Fruit fly (Drosophila melanogaster) whole organism, embryonic: ENCODE measurements around the gene rasp.

Experiments
- CG11093 ChIP-seq: fragments of 200-800 bp; sonication (Bioruptor generic); IDR thresholded peaks from 3 replicates; pipeline ENCODE4 v1.3.6; 2022; ENCODE audit warnings: missing biosample characterization, missing genetic modification characterization
- CG11504 ChIP-seq: fragments of 200-800 bp; sonication (Bioruptor generic); optimal IDR thresholded peaks from 3 replicates; lab custom pipeline; 2019; ENCODE audit warnings: missing biosample characterization, mild to moderate bottlenecking, missing genetic modification characterization, moderate library complexity
- CG12071 ChIP-seq: fragments of 200-800 bp; sonication (Bioruptor generic); optimal IDR thresholded peaks from 3 replicates; lab custom pipeline; 2018; ENCODE audit warnings: missing biosample characterization, mild to moderate bottlenecking, missing genetic modification characterization
- CG12659 ChIP-seq: fragments of 200-800 bp; sonication (Bioruptor generic); optimal IDR thresholded peaks from 3 replicates; lab custom pipeline; 2017; ENCODE audit warnings: mild to moderate bottlenecking, missing biosample characterization, missing genetic modification reagents, missing genetic modification characterization
- CG12769 ChIP-seq: fragments of 200-800 bp; sonication (Bioruptor generic); optimal IDR thresholded peaks from 2 replicates; lab custom pipeline; 2019; ENCODE audit warnings: missing biosample characterization, mild to moderate bottlenecking, missing genetic modification characterization, moderate library complexity
- CG12942 ChIP-seq: fragments of 200-800 bp; sonication (Bioruptor generic); optimal IDR thresholded peaks from 3 replicates; lab custom pipeline; 2016; ENCODE audit warnings: missing biosample characterization, missing genetic modification characterization
- CG13775 ChIP-seq: fragments of 200-800 bp; sonication (Bioruptor generic); optimal IDR thresholded peaks from 3 replicates; lab custom pipeline; 2017; ENCODE audit warnings: missing biosample characterization, mild to moderate bottlenecking, missing genetic modification characterization
- CG14441 ChIP-seq: fragments of 200-800 bp; sonication (Bioruptor generic); IDR thresholded peaks from 2 replicates; pipeline ENCODE4 v1.3.6; 2022; ENCODE audit warnings: missing biosample characterization, missing genetic modification characterization
- CG14710 ChIP-seq: fragments of 200-800 bp; sonication (Bioruptor generic); optimal IDR thresholded peaks from 3 replicates; lab custom pipeline; 2019; ENCODE audit warnings: missing biosample characterization, mild to moderate bottlenecking, missing genetic modification characterization, moderate library complexity
- CG14860 ChIP-seq: fragments of 200-800 bp; sonication (Bioruptor generic); IDR thresholded peaks from 3 replicates; pipeline ENCODE4 v1.3.6; 2022; ENCODE audit warnings: missing biosample characterization, missing genetic modification characterization; ENCODE audit not compliant: partially characterized antibody
- CG15479 ChIP-seq: fragments of 200-800 bp; sonication (Bioruptor generic); optimal IDR thresholded peaks from 3 replicates; lab custom pipeline; 2019; ENCODE audit warnings: missing biosample characterization, mild to moderate bottlenecking, missing genetic modification characterization, moderate library complexity
- CG15514 ChIP-seq: fragments of 200-800 bp; sonication (Bioruptor generic); optimal IDR thresholded peaks from 3 replicates; lab custom pipeline; 2017; ENCODE audit warnings: missing biosample characterization, missing genetic modification characterization, mild to moderate bottlenecking, moderate library complexity, missing genetic modification reagents
- CG17328 ChIP-seq: fragments of 200-800 bp; sonication (Bioruptor generic); IDR thresholded peaks from 2 replicates; pipeline ENCODE4 v1.3.6; 2022; ENCODE audit warnings: missing biosample characterization, missing genetic modification characterization
- CG17361 ChIP-seq: fragments of 200-800 bp; sonication (Bioruptor generic); IDR thresholded peaks from 3 replicates; pipeline ENCODE4 v1.3.6; 2022; ENCODE audit warnings: missing biosample characterization, missing genetic modification characterization
- CG18476 ChIP-seq: fragments of 200-800 bp; sonication (Bioruptor generic); optimal IDR thresholded peaks from 2 replicates; lab custom pipeline; 2016; ENCODE audit warnings: missing biosample characterization, mild to moderate bottlenecking, missing genetic modification characterization
- CG2129 ChIP-seq: fragments of 200-800 bp; sonication (Bioruptor generic); IDR thresholded peaks from 2 replicates; pipeline ENCODE4 v1.3.6; 2022; ENCODE audit warnings: missing biosample characterization, missing genetic modification characterization; ENCODE audit not compliant: partially characterized antibody
- CG32532 ChIP-seq: fragments of 200-800 bp; sonication (Bioruptor generic); IDR thresholded peaks from 2 replicates; pipeline ENCODE4 v1.3.6; 2022; ENCODE audit warnings: missing biosample characterization, missing genetic modification characterization
- CG43689 ChIP-seq: fragments of 200-800 bp; sonication (Bioruptor generic); IDR thresholded peaks from 2 replicates; pipeline ENCODE4 v1.3.6; 2022; ENCODE audit warnings: missing biosample characterization, missing genetic modification characterization
- CG5953 ChIP-seq: fragments of 200-800 bp; sonication (Bioruptor generic); IDR thresholded peaks from 2 replicates; pipeline ENCODE4 v1.3.6; 2022; ENCODE audit warnings: missing biosample characterization, missing genetic modification characterization
- CG6254 ChIP-seq: fragments of 200-800 bp; sonication (Bioruptor generic); optimal IDR thresholded peaks from 3 replicates; lab custom pipeline; 2017; ENCODE audit warnings: mild to moderate bottlenecking, missing biosample characterization, missing genetic modification reagents, missing genetic modification characterization
- CG6813 ChIP-seq: fragments of 200-800 bp; sonication (Bioruptor generic); optimal IDR thresholded peaks from 2 replicates; lab custom pipeline; 2017; ENCODE audit warnings: missing biosample characterization, missing genetic modification characterization, mild to moderate bottlenecking, moderate library complexity, missing genetic modification reagents
- CG8089 ChIP-seq: fragments of 200-800 bp; sonication (Bioruptor generic); optimal IDR thresholded peaks from 3 replicates; lab custom pipeline; 2016; ENCODE audit warnings: missing biosample characterization, missing genetic modification characterization
- CG9797 ChIP-seq: fragments of 200-800 bp; sonication (Bioruptor generic); optimal IDR thresholded peaks from 3 replicates; lab custom pipeline; 2018; ENCODE audit warnings: missing biosample characterization, mild to moderate bottlenecking, missing genetic modification characterization
- Dbx ChIP-seq: fragments of 200-800 bp; sonication (Bioruptor generic); IDR thresholded peaks from 3 replicates; pipeline ENCODE4 v1.3.6; 2022; ENCODE audit warnings: missing biosample characterization, missing genetic modification characterization
- Dll ChIP-seq: fragments of 200-800 bp; sonication (Bioruptor generic); IDR thresholded peaks from 4 replicates; pipeline ENCODE4 v1.3.6; 2022; ENCODE audit warnings: missing biosample characterization, missing genetic modification characterization; ENCODE audit not compliant: partially characterized antibody
- Dp ChIP-seq: fragments of 200-800 bp; sonication (Bioruptor generic); optimal IDR thresholded peaks from 2 replicates; lab custom pipeline; 2018; ENCODE audit warnings: missing biosample characterization, mild to moderate bottlenecking, missing genetic modification characterization, moderate library complexity
- Drgx ChIP-seq: fragments of 200-800 bp; sonication (Bioruptor generic); IDR thresholded peaks from 2 replicates; pipeline ENCODE4 v1.3.6; 2022; ENCODE audit warnings: missing biosample characterization, missing genetic modification characterization
- Hr78 ChIP-seq, 2 experiments: fragments of 200-800 bp in 1 of 2; fragments of >200 bp in 1 of 2; sonication (Bioruptor generic) in 1 of 2; optimal IDR thresholded peaks; 2 replicates each; lab custom pipeline; 2017 to 2019; ENCODE audit warnings: missing biosample characterization in 2 of 2, missing genetic modification characterization in 2 of 2, mild to moderate bottlenecking in 1 of 2, moderate library complexity in 1 of 2
- Jarid2 ChIP-seq: fragments of 200-800 bp; sonication (Bioruptor generic); optimal IDR thresholded peaks from 3 replicates; lab custom pipeline; 2017; ENCODE audit warnings: mild to moderate bottlenecking, missing biosample characterization, missing genetic modification reagents, missing genetic modification characterization
- MBD-R2 ChIP-seq: fragments of 200-800 bp; sonication (Bioruptor generic); IDR thresholded peaks from 2 replicates; pipeline ENCODE4 v1.3.6; 2022; ENCODE audit warnings: missing biosample characterization, missing genetic modification characterization
- Side ChIP-seq: fragments of 200-800 bp; sonication (Bioruptor generic); optimal IDR thresholded peaks from 2 replicates; lab custom pipeline; 2016; ENCODE audit warnings: missing biosample characterization, missing genetic modification characterization
- amos ChIP-seq: fragments of 200-800 bp; sonication (Bioruptor generic); IDR thresholded peaks from 2 replicates; pipeline ENCODE4 v1.3.6; 2022; ENCODE audit warnings: missing biosample characterization, missing genetic modification characterization; ENCODE audit not compliant: partially characterized antibody
- chinmo ChIP-seq: fragments of 200-800 bp; sonication (Bioruptor generic); IDR thresholded peaks from 4 replicates; pipeline ENCODE4 v1.3.6; 2022; ENCODE audit warnings: missing biosample characterization, missing genetic modification characterization; ENCODE audit not compliant: partially characterized antibody
- ci ChIP-seq: fragments of 200-800 bp; sonication (Bioruptor generic); IDR thresholded peaks from 3 replicates; pipeline ENCODE4 v1.3.6; 2022; ENCODE audit warnings: missing biosample characterization, missing genetic modification characterization
- crp ChIP-seq, 2 experiments: fragments of 200-800 bp; sonication (Bioruptor generic); optimal IDR thresholded peaks; 2 replicates in 1 of 2; 3 replicates in 1 of 2; lab custom pipeline; 2017; ENCODE audit warnings: missing biosample characterization in 2 of 2, missing genetic modification characterization in 2 of 2, mild to moderate bottlenecking in 1 of 2, moderate library complexity in 1 of 2
- dimm ChIP-seq: fragments of 200-800 bp; sonication (Bioruptor generic); IDR thresholded peaks from 2 replicates; pipeline ENCODE4 v1.3.6; 2022; ENCODE audit warnings: missing biosample characterization, missing genetic modification characterization
- disco-r ChIP-seq: fragments of 200-800 bp; sonication (Bioruptor generic); optimal IDR thresholded peaks from 2 replicates; lab custom pipeline; 2016; ENCODE audit warnings: missing biosample characterization, missing genetic modification characterization
- gro ChIP-seq: fragments of 200-800 bp; sonication (Bioruptor generic); optimal IDR thresholded peaks from 2 replicates; lab custom pipeline; 2016; ENCODE audit warnings: missing biosample characterization, missing genetic modification characterization
- gsb ChIP-seq: fragments of 200-800 bp; sonication (Bioruptor generic); IDR thresholded peaks from 2 replicates; pipeline ENCODE4 v1.3.6; 2022; ENCODE audit warnings: missing biosample characterization, missing genetic modification characterization
- hkb ChIP-seq, 2 experiments: fragments of 200-800 bp in 1 of 2; fragments of >200 bp in 1 of 2; sonication (Bioruptor generic) in 1 of 2; IDR thresholded peaks in 1 of 2; optimal IDR thresholded peaks in 1 of 2; 2 replicates each; pipeline versions ENCODE4 v1.3.6 to Lab custom; 2017 to 2022; ENCODE audit warnings: missing biosample characterization in 1 of 2, missing genetic modification characterization in 1 of 2
- insv ChIP-seq, 2 experiments: fragments of 200-800 bp; sonication (Bioruptor generic); optimal IDR thresholded peaks; 3 replicates each; lab custom pipeline; 2016 to 2018; ENCODE audit warnings: missing biosample characterization in 2 of 2, missing genetic modification characterization in 2 of 2
- scrt ChIP-seq: fragments of 200-800 bp; sonication (Bioruptor generic); optimal IDR thresholded peaks from 2 replicates; lab custom pipeline; 2018; ENCODE audit warnings: missing biosample characterization, mild to moderate bottlenecking, missing genetic modification characterization, moderate library complexity
- sens-2 ChIP-seq: fragments of 200-800 bp; sonication (Bioruptor generic); IDR thresholded peaks from 2 replicates; pipeline ENCODE4 v1.3.6; 2022; ENCODE audit warnings: missing biosample characterization, missing genetic modification characterization
- slou ChIP-seq: fragments of 200-800 bp; sonication (Bioruptor generic); optimal IDR thresholded peaks from 3 replicates; lab custom pipeline; 2016; ENCODE audit warnings: missing biosample characterization, missing genetic modification characterization
- tap ChIP-seq: fragments of 200-800 bp; optimal IDR thresholded peaks from 3 replicates; lab custom pipeline; 2019; ENCODE audit warnings: missing biosample characterization, mild to moderate bottlenecking, missing genetic modification characterization, moderate library complexity
- trem ChIP-seq: fragments of 200-800 bp; optimal IDR thresholded peaks from 3 replicates; lab custom pipeline; 2019; ENCODE audit warnings: missing biosample characterization, mild to moderate bottlenecking, missing genetic modification characterization, moderate library complexity
- tx ChIP-seq: fragments of 200-800 bp; sonication (Bioruptor generic); optimal IDR thresholded peaks from 2 replicates; lab custom pipeline; 2016; ENCODE audit warnings: missing biosample characterization, missing genetic modification characterization
- zen ChIP-seq: fragments of 200-800 bp; sonication (Bioruptor generic); optimal IDR thresholded peaks from 3 replicates; lab custom pipeline; 2018; ENCODE audit warnings: missing biosample characterization, mild to moderate bottlenecking, missing genetic modification characterization, moderate library complexity
- zen2 ChIP-seq: fragments of 200-800 bp; sonication (Bioruptor generic); IDR thresholded peaks from 3 replicates; pipeline ENCODE4 v1.3.6; 2022; ENCODE audit warnings: missing biosample characterization, missing genetic modification characterization; ENCODE audit not compliant: partially characterized antibody

Gene rasp

DNA sequence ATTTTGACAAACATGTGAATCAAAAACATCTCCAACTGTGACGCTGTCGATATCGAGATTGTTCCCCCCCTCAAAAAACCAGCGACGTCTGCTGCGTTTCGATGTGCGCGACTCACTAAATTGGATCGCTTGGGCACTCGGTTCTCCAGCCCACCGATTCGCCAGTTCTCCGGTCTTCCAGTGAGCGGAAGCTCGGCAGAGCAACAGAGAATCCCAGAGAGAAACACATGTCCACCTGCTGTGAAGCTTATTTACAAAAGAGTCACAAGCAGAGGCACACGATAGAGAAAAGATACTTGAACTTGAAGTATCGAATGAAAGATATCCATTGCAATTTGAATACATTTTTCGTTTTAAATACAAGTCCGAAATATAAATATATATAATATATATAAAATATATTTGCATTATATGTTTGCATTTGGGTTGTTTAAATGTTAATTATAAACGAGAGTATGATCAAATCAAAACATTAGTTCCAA lies 27.9 kb upstream of the rasp start (continued):
- no peak for TF ChIP-seq gro (GFP tag; lab: Kevin White, UChicago)
- no peak for TF ChIP-seq CG9797
- peak; percentile 68 for TF ChIP-seq Jarid2 (GFP tag; lab: Kevin White, UChicago)
- TF ChIP-seq Dbx (GFP tag; lab: Robert Waterston, UW): peak; percentile 50; the same call in 1 of the 3 replicates
- TF ChIP-seq Hr78 (GFP tag; optimal IDR thresholded peaks at IDR 0.05; lab: Kevin White, UChicago): no peak
- peak; percentile 43 for TF ChIP-seq CG32532
- TF ChIP-seq CG12659: peak; percentile 2
- TF ChIP-seq CG11093: no peak
- TF ChIP-seq zen2 (GFP tag; lab: Robert Waterston, UW): no peak
- TF ChIP-seq CG5953 (GFP tag; lab: Robert Waterston, UW): no peak
- TF ChIP-seq dimm (GFP tag; lab: Robert Waterston, UW): no peak
- no peak for TF ChIP-seq CG6254 (GFP tag; lab: Kevin White, UChicago)
- no peak for TF ChIP-seq CG17328
- peak; percentile 30 for TF ChIP-seq CG15514 (GFP tag; lab: Kevin White, UChicago)
- TF ChIP-seq CG12769 (tag; lab: Kevin White, UChicago): no peak
- no peak; the same call in 2 of the 3 replicates for TF ChIP-seq ci (GFP tag; lab: Robert Waterston, UW)
- no peak for TF ChIP-seq CG18476 (GFP tag; lab: Kevin White, UChicago)
- peak; percentile 26 for TF ChIP-seq CG12071
- 0 out of 3 replicates have a peak, but pooled peaks have one; percentile 24 for TF ChIP-seq CG17361 (GFP tag; lab: Robert Waterston, UW)
- TF ChIP-seq insv (GFP tag; optimal IDR thresholded peaks at IDR 0.05; lab: Kevin White, UChicago): no peak
- TF ChIP-seq Dp (GFP tag; lab: Kevin White, UChicago): no peak
- TF ChIP-seq CG2129: no peak
- peak; percentile 32; the same call in 1 of the 2 replicates for TF ChIP-seq amos (GFP tag; lab: Robert Waterston, UW)
- TF ChIP-seq CG13775: no peak
- TF ChIP-seq hkb (optimal IDR thresholded peaks at IDR 0.05; lab: Kevin White, UChicago): no peak
- no peak for TF ChIP-seq hkb (GFP tag; IDR thresholded peaks at IDR 0.05; lab: Robert Waterston, UW)
- peak; percentile 46 for TF ChIP-seq CG6813 (GFP tag; lab: Kevin White, UChicago)
- no peak for TF ChIP-seq MBD-R2 (GFP tag; lab: Robert Waterston, UW)
- no peak for TF ChIP-seq CG43689 (GFP tag; lab: Robert Waterston, UW)
- TF ChIP-seq zen (tag; lab: Kevin White, UChicago): no peak
- TF ChIP-seq trem (tag; lab: Kevin White, UChicago): no peak
- no peak for TF ChIP-seq CG14710
- TF ChIP-seq disco-r (GFP tag; lab: Kevin White, UChicago): no peak
- no peak for TF ChIP-seq tx (GFP tag; lab: Kevin White, UChicago)
- TF ChIP-seq gsb (GFP tag; lab: Robert Waterston, UW): no peak
- TF ChIP-seq CG14441: no peak
- TF ChIP-seq crp (GFP tag; optimal IDR thresholded peaks at IDR 0.05; lab: Kevin White, UChicago): no peak
- TF ChIP-seq CG14860 (GFP tag; lab: Robert Waterston, UW): no peak
- no peak for TF ChIP-seq sens-2
- TF ChIP-seq Dll: no peak
- no peak for TF ChIP-seq slou (GFP tag; lab: Kevin White, UChicago)
- no peak for TF ChIP-seq CG12942 (GFP tag; lab: Kevin White, UChicago)
- TF ChIP-seq CG15479 (GFP tag; lab: Kevin White, UChicago): no peak
- peak; percentile 70; the same call in 1 of the 4 replicates for TF ChIP-seq chinmo (GFP tag; lab: Robert Waterston, UW)
- no peak for TF ChIP-seq CG8089 (GFP tag; lab: Kevin White, UChicago)
- TF ChIP-seq Drgx: no peak
- TF ChIP-seq CG11504 (tag; lab: Kevin White, UChicago): no peak
- TF ChIP-seq scrt: peak; percentile 38
- TF ChIP-seq tap (tag; lab: Kevin White, UChicago): no peak
- TF ChIP-seq Side (GFP tag; lab: Kevin White, UChicago): no peak
